Fruit fly (Drosophila melanogaster) whole organism: Measurements from ENCODE around the gene CG34316.

Source experiments
- CG8478 ChIP-seq: fragments of >200 bp; optimal IDR thresholded peaks from 2 replicates; lab custom pipeline; 2018; ENCODE audit warnings: inconsistent platforms
- Dll ChIP-seq: fragments of >200 bp; optimal IDR thresholded peaks from 2 replicates; lab custom pipeline; 2017
- EcR ChIP-seq, 2 experiments: fragments of >200 bp; optimal IDR thresholded peaks; 2 replicates each; lab custom pipeline; 2017; ENCODE audit warnings: missing biosample characterization in 2 of 2, missing genetic modification characterization in 2 of 2, missing genetic modification reagents in 2 of 2
- psq ChIP-seq: fragments of >200 bp; optimal IDR thresholded peaks from 2 replicates; lab custom pipeline; 2017

- no peak for TF ChIP-seq CG8478
- TF ChIP-seq psq (lab: Kevin White, UChicago): no peak
- no peak for TF ChIP-seq Dll (lab: Kevin White, UChicago)
- TF ChIP-seq EcR (GFP tag; optimal IDR thresholded peaks at IDR 0.05; lab: Kevin White, UChicago): no peak
Observed at dm6 chr3R:15263946-15264345, 33.6 kb downstream of the CG34316 start.
